Worm (Caenorhabditis elegans) whole organism, young adult: ENCODE results near the gene cyp-31A5.

Experiments
- K12H6.12 ChIP-seq: fragments of 200-800 bp; sonication (Bioruptor generic); optimal IDR thresholded peaks from 2 replicates; lab custom pipeline; 2018; ENCODE audit warnings: mild to moderate bottlenecking, missing genetic modification characterization, missing compliant biosample characterization
- sea-2 ChIP-seq: fragments of 200-800 bp; sonication (Bioruptor generic); IDR thresholded peaks from 2 replicates; pipeline ENCODE4 v1.3.6; 2022; ENCODE audit warnings: missing genetic modification characterization, missing compliant biosample characterization
- snpc-4 ChIP-seq, 5 experiments: fragments of 150-350 bp in 1 of 5; sonication (generic microtip) in 4 of 5; optimal IDR thresholded peaks; 2 replicates each; lab custom pipeline; 2014 to 2018; ENCODE audit warnings: missing genetic modification characterization in 5 of 5, missing biosample characterization in 3 of 5, antibody characterized with exemption in 2 of 5, mild to moderate bottlenecking in 2 of 5, missing compliant biosample characterization in 2 of 5, missing genotype in 2 of 5, moderate library complexity in 2 of 5, missing genetic modification reagents in 1 of 5
- tbx-9 ChIP-seq: sonication (generic microtip); optimal IDR thresholded peaks from 2 replicates; lab custom pipeline; 2016; ENCODE audit warnings: borderline replicate concordance, missing genetic modification characterization, inconsistent platforms, missing compliant biosample characterization

DNA sequence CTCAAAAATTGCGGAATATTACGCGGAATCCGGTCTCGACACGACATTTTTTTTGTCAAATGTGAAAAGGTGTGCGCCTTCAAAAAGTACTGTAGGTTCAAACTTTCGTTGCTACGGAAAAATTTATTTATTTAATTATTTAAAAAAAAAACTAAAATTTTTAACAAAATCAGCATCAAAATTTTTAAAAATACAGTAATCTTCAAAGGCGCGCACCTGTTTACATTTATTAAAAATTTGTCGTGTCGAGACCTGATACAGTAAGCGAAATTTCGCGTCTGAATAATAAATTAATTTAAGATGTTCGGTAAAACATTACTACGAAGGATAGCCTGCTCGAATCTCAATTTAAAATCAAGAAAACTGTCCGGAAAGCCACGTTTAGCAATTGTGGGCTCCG is 29.4 kb upstream of the cyp-31A5 start, which contains the start of gene Y62E10A.6:
- TF ChIP-seq snpc-4 (GFP tag; optimal IDR thresholded peaks at IDR 0.05; lab: Kevin White, UChicago), result no peak
- no peak for TF ChIP-seq snpc-4 (tag; optimal IDR thresholded peaks at IDR 0.05; lab: Kevin White, UChicago)
- no peak for TF ChIP-seq K12H6.12 (tag; lab: Kevin White, UChicago)
- TF ChIP-seq tbx-9 (tag; lab: Kevin White, UChicago), result no peak
- TF ChIP-seq sea-2 (GFP tag; lab: Robert Waterston, UW), result no peak
